Fruit fly (Drosophila melanogaster) whole organism, prepupa: ENCODE data around the gene snky.

Experiments
- Blimp-1 ChIP-seq: fragments of 200-800 bp; sonication (Bioruptor generic); optimal IDR thresholded peaks from 3 replicates; lab custom pipeline; 2017; ENCODE audit warnings: missing biosample characterization, missing genetic modification characterization, mild to moderate bottlenecking, moderate library complexity, missing genetic modification reagents
- CG10631 ChIP-seq: fragments of 200-800 bp; sonication (Bioruptor generic); optimal IDR thresholded peaks from 2 replicates; lab custom pipeline; 2016; ENCODE audit warnings: missing biosample characterization, missing genetic modification characterization
- CG11294 ChIP-seq: fragments of 200-800 bp; sonication (Bioruptor generic); IDR thresholded peaks from 2 replicates; pipeline ENCODE4 v1.3.6; 2022; ENCODE audit warnings: missing biosample characterization, missing genetic modification characterization
- CG11762 ChIP-seq: fragments of 200-800 bp; sonication (Bioruptor generic); optimal IDR thresholded peaks from 3 replicates; lab custom pipeline; 2016; ENCODE audit warnings: missing biosample characterization, missing genetic modification characterization; ENCODE audit not compliant: insufficient read depth
- CG11902 ChIP-seq: fragments of 200-800 bp; sonication (Bioruptor generic); optimal IDR thresholded peaks from 3 replicates; lab custom pipeline; 2016; ENCODE audit warnings: missing biosample characterization, missing genetic modification characterization
- CG15336 ChIP-seq: fragments of 200-800 bp; sonication (Bioruptor generic); IDR thresholded peaks from 2 replicates; pipeline ENCODE4 v1.3.6; 2022; ENCODE audit warnings: missing biosample characterization, missing genetic modification characterization
- CG1621 ChIP-seq: fragments of 200-800 bp; sonication (Bioruptor generic); optimal IDR thresholded peaks from 3 replicates; lab custom pipeline; 2018; ENCODE audit warnings: missing biosample characterization, mild to moderate bottlenecking, missing genetic modification characterization
- CG16779 ChIP-seq: fragments of 200-800 bp; sonication (Bioruptor generic); optimal IDR thresholded peaks from 3 replicates; lab custom pipeline; 2017; ENCODE audit warnings: missing biosample characterization, mild to moderate bottlenecking, missing genetic modification characterization
- CG31627 ChIP-seq: fragments of 200-800 bp; sonication (Bioruptor generic); optimal IDR thresholded peaks from 3 replicates; lab custom pipeline; 2016; ENCODE audit warnings: missing biosample characterization, missing genetic modification characterization
- CG32006 ChIP-seq: fragments of 200-800 bp; sonication (Bioruptor generic); optimal IDR thresholded peaks from 3 replicates; lab custom pipeline; 2017; ENCODE audit warnings: missing biosample characterization, mild to moderate bottlenecking, missing genetic modification characterization
- CG34406 ChIP-seq: fragments of 200-800 bp; sonication (Bioruptor generic); optimal IDR thresholded peaks from 3 replicates; lab custom pipeline; 2016; ENCODE audit warnings: missing biosample characterization, missing genetic modification characterization
- CG3919 ChIP-seq: fragments of 200-800 bp; sonication (Bioruptor generic); optimal IDR thresholded peaks from 3 replicates; lab custom pipeline; 2016; ENCODE audit warnings: missing biosample characterization, missing genetic modification characterization
- CG4318 ChIP-seq: fragments of 200-800 bp; sonication (Bioruptor generic); optimal IDR thresholded peaks from 3 replicates; lab custom pipeline; 2017; ENCODE audit warnings: missing biosample characterization, mild to moderate bottlenecking, missing genetic modification characterization
- CG6276 ChIP-seq: fragments of 200-800 bp; sonication (Bioruptor generic); optimal IDR thresholded peaks from 2 replicates; lab custom pipeline; 2017; ENCODE audit warnings: missing biosample characterization, mild to moderate bottlenecking, missing genetic modification characterization
- CG6792 ChIP-seq: fragments of 200-800 bp; sonication (Bioruptor generic); optimal IDR thresholded peaks from 3 replicates; lab custom pipeline; 2016; ENCODE audit warnings: missing biosample characterization, missing genetic modification characterization
- CG6808 ChIP-seq: fragments of 200-800 bp; sonication (Bioruptor generic); optimal IDR thresholded peaks from 3 replicates; lab custom pipeline; 2017; ENCODE audit warnings: missing biosample characterization, missing genetic modification characterization, mild to moderate bottlenecking, moderate library complexity, missing genetic modification reagents
- CG6854 ChIP-seq: fragments of 200-800 bp; sonication (Bioruptor generic); optimal IDR thresholded peaks from 2 replicates; lab custom pipeline; 2017; ENCODE audit warnings: missing biosample characterization, mild to moderate bottlenecking, missing genetic modification characterization
- CG7368 ChIP-seq: fragments of 200-800 bp; sonication (Bioruptor generic); optimal IDR thresholded peaks from 3 replicates; lab custom pipeline; 2016; ENCODE audit warnings: missing biosample characterization, missing genetic modification characterization
- CG8119 ChIP-seq: fragments of 200-800 bp; sonication (Bioruptor generic); IDR thresholded peaks from 3 replicates; pipeline ENCODE4 v1.3.6; 2022; ENCODE audit warnings: missing biosample characterization, missing genetic modification characterization
- CG8319 ChIP-seq: fragments of 200-800 bp; sonication (Bioruptor generic); optimal IDR thresholded peaks from 3 replicates; lab custom pipeline; 2016; ENCODE audit warnings: missing biosample characterization, missing genetic modification characterization
- CG8632 ChIP-seq: fragments of 200-800 bp; sonication (Bioruptor generic); optimal IDR thresholded peaks from 3 replicates; lab custom pipeline; 2016; ENCODE audit warnings: missing biosample characterization, missing genetic modification characterization
- CG9139 ChIP-seq: fragments of 200-800 bp; sonication (Bioruptor generic); optimal IDR thresholded peaks from 3 replicates; lab custom pipeline; 2017; ENCODE audit warnings: missing biosample characterization, mild to moderate bottlenecking, missing genetic modification characterization
- Eip75B ChIP-seq: fragments of 200-800 bp; sonication (Bioruptor generic); optimal IDR thresholded peaks from 3 replicates; lab custom pipeline; 2016; ENCODE audit warnings: missing biosample characterization, missing genetic modification characterization
- Eip78C ChIP-seq: fragments of 200-800 bp; sonication (Bioruptor generic); peaks from one replicate; lab custom pipeline; 2016; ENCODE audit warnings: missing biosample characterization, missing genetic modification characterization
- Ets21C ChIP-seq: fragments of 200-800 bp; sonication (Bioruptor generic); optimal IDR thresholded peaks from 3 replicates; lab custom pipeline; 2016; ENCODE audit warnings: missing biosample characterization, missing genetic modification characterization
- Ets96B ChIP-seq: fragments of 200-800 bp; optimal IDR thresholded peaks from 2 replicates; lab custom pipeline; 2019; ENCODE audit warnings: missing biosample characterization, mild to moderate bottlenecking, missing genetic modification characterization, moderate library complexity
- Gug ChIP-seq: fragments of 200-800 bp; sonication (Bioruptor generic); IDR thresholded peaks from 2 replicates; pipeline ENCODE4 v1.3.6; 2022; ENCODE audit warnings: missing biosample characterization, missing genetic modification characterization
- Hr38 ChIP-seq: sonication (Bioruptor generic); optimal IDR thresholded peaks from 2 replicates; lab custom pipeline; 2016; ENCODE audit warnings: missing biosample characterization, missing genetic modification characterization
- Hr4 ChIP-seq: fragments of 200-800 bp; sonication (Bioruptor generic); optimal IDR thresholded peaks from 3 replicates; lab custom pipeline; 2016; ENCODE audit warnings: missing biosample characterization, missing genetic modification characterization
- Met ChIP-seq: fragments of 200-800 bp; sonication (Bioruptor generic); optimal IDR thresholded peaks from 3 replicates; lab custom pipeline; 2016; ENCODE audit warnings: missing biosample characterization, missing genetic modification characterization
- OdsH ChIP-seq: fragments of 200-800 bp; sonication (Bioruptor generic); optimal IDR thresholded peaks from 3 replicates; lab custom pipeline; 2016; ENCODE audit warnings: missing biosample characterization, missing genetic modification characterization
- Smox ChIP-seq: fragments of 200-800 bp; sonication (Bioruptor generic); optimal IDR thresholded peaks from 3 replicates; lab custom pipeline; 2016; ENCODE audit warnings: missing biosample characterization, missing genetic modification characterization
- Sox102F ChIP-seq: fragments of 200-800 bp; sonication (Bioruptor generic); optimal IDR thresholded peaks from 2 replicates; lab custom pipeline; 2016; ENCODE audit warnings: missing biosample characterization, mild to moderate bottlenecking, missing genetic modification characterization
- Sox14 ChIP-seq: fragments of 200-800 bp; sonication (Bioruptor generic); optimal IDR thresholded peaks from 3 replicates; lab custom pipeline; 2016; ENCODE audit warnings: missing biosample characterization, missing genetic modification characterization
- Sox15 ChIP-seq: fragments of 200-800 bp; sonication (Bioruptor generic); optimal IDR thresholded peaks from 3 replicates; lab custom pipeline; 2016; ENCODE audit warnings: missing biosample characterization, missing genetic modification characterization
- achi ChIP-seq: fragments of 200-800 bp; sonication (Bioruptor generic); optimal IDR thresholded peaks from 3 replicates; lab custom pipeline; 2016; ENCODE audit warnings: missing biosample characterization, missing genetic modification characterization
- acj6 ChIP-seq: fragments of 200-800 bp; sonication (Bioruptor generic); optimal IDR thresholded peaks from 3 replicates; lab custom pipeline; 2016; ENCODE audit warnings: missing biosample characterization, missing genetic modification characterization
- dac ChIP-seq: fragments of 200-800 bp; sonication (Bioruptor generic); optimal IDR thresholded peaks from 2 replicates; lab custom pipeline; 2017; ENCODE audit warnings: missing biosample characterization, mild to moderate bottlenecking, missing genetic modification characterization
- eg ChIP-seq: fragments of 200-800 bp; sonication (Bioruptor generic); IDR thresholded peaks from 3 replicates; pipeline ENCODE4 v1.3.6; 2022; ENCODE audit warnings: missing biosample characterization, missing genetic modification characterization
- esn ChIP-seq: fragments of 200-800 bp; sonication (Bioruptor generic); optimal IDR thresholded peaks from 2 replicates; lab custom pipeline; 2016; ENCODE audit warnings: missing biosample characterization, mild to moderate bottlenecking, missing genetic modification characterization, moderate library complexity
- fd59A ChIP-seq: fragments of 200-800 bp; sonication (Bioruptor generic); optimal IDR thresholded peaks from 2 replicates; lab custom pipeline; 2017; ENCODE audit warnings: missing biosample characterization, mild to moderate bottlenecking, missing genetic modification characterization, missing genetic modification reagents
- fd85E ChIP-seq: fragments of 200-800 bp; sonication (Bioruptor generic); optimal IDR thresholded peaks from 3 replicates; lab custom pipeline; 2016; ENCODE audit warnings: missing biosample characterization, missing genetic modification characterization
- fkh ChIP-seq: fragments of 200-800 bp; sonication (Bioruptor generic); optimal IDR thresholded peaks from 3 replicates; lab custom pipeline; 2017; ENCODE audit warnings: missing biosample characterization, mild to moderate bottlenecking, missing genetic modification characterization, moderate library complexity
- lz ChIP-seq: fragments of 200-800 bp; sonication (Bioruptor generic); optimal IDR thresholded peaks from 3 replicates; lab custom pipeline; 2016; ENCODE audit warnings: missing biosample characterization, missing genetic modification characterization
- net ChIP-seq: fragments of 200-800 bp; sonication (Bioruptor generic); optimal IDR thresholded peaks from 3 replicates; lab custom pipeline; 2016; ENCODE audit warnings: missing biosample characterization, missing genetic modification characterization
- pdm3 ChIP-seq: fragments of 200-800 bp; sonication (Bioruptor generic); optimal IDR thresholded peaks from 3 replicates; lab custom pipeline; 2016; ENCODE audit warnings: missing biosample characterization, missing genetic modification characterization
- salr ChIP-seq, 2 experiments: fragments of 200-800 bp; sonication (Bioruptor generic); optimal IDR thresholded peaks; 3 replicates each; lab custom pipeline; 2016 to 2018; ENCODE audit warnings: missing biosample characterization in 2 of 2, missing genetic modification characterization in 2 of 2, mild to moderate bottlenecking in 1 of 2
- ss ChIP-seq, 2 experiments: fragments of 200-800 bp; sonication (Bioruptor generic); optimal IDR thresholded peaks; 2 replicates in 1 of 2; 3 replicates in 1 of 2; lab custom pipeline; 2017 to 2018; ENCODE audit warnings: mild to moderate bottlenecking in 2 of 2, missing biosample characterization in 2 of 2, missing genetic modification characterization in 2 of 2, moderate library complexity in 1 of 2

Gene snky

DNA sequence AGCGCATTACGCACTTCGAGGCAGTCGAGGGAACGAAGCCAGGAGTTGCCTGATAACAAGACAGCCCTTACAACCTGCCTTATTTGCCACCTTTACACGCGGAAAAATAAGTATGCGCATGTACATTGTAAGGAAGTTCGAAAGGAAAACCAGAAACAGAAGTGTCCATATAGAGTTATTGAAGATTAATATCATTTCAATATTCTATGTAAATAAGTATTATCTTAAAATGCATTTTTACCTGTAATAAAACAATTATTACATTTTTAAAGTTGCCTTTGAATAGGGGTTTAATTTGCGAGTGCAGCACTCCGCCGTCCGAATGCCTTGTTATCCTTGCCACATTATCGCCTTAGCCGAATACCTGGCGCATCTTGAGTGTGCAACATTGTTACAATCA, 43.1 kb downstream of the snky start (continued):
- TF ChIP-seq Eip75B (GFP tag; lab: Kevin White, UChicago) (no peak), fd85E (GFP tag; lab: Kevin White, UChicago) (no peak), Sox15 (GFP tag; lab: Kevin White, UChicago) (no peak), acj6 (no peak), CG1621 (peak; percentile 24), fkh (GFP tag; lab: Kevin White, UChicago) (no peak), CG11902 (GFP tag; lab: Kevin White, UChicago) (no peak), CG9139 (GFP tag; lab: Kevin White, UChicago) (no peak), OdsH (GFP tag; lab: Kevin White, UChicago) (peak; percentile 7), Sox14 (GFP tag; lab: Kevin White, UChicago) (no peak), net (no peak), Sox102F (GFP tag; lab: Kevin White, UChicago) (no peak), fd59A (peak; percentile 7), esn (no peak), CG7368 (GFP tag; lab: Kevin White, UChicago) (no peak), Smox (GFP tag; lab: Kevin White, UChicago) (no peak), CG6792 (GFP tag; lab: Kevin White, UChicago) (no peak), CG32006 (GFP tag; lab: Kevin White, UChicago) (no peak), CG3919 (GFP tag; lab: Kevin White, UChicago) (no peak), CG8632 (no peak), CG11294 (GFP tag; lab: Robert Waterston, UW) (no peak), Hr38 (GFP tag; lab: Kevin White, UChicago) (no peak), CG31627 (no peak), achi (GFP tag; lab: Kevin White, UChicago) (peak; percentile 2), Blimp-1 (no peak), lz (GFP tag; lab: Kevin White, UChicago) (no peak), dac (no peak), CG10631 (no peak), Met (GFP tag; lab: Kevin White, UChicago) (no peak)

DNA sequence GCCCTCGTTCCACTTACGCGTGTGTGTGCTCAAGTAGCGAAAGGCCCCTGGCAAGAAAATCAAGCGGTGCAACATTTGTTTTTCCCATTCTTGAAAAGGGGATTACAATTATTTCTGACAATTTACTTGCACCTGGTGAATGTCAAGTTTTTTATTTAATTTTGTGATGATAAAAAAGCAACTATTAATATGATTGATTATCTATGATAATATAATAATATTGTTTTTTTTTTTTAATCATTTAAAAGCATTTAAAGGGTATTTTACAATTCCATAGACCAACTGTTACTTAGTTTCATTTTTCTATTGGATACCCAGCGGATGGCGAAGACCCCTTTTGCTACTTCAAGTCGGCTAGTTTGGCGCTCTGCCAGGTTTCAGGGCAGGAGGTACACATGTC, 43.7 kb downstream of the snky start:
- TF ChIP-seq dac (no peak), CG9139 (GFP tag; lab: Kevin White, UChicago) (no peak), CG8319 (GFP tag; lab: Kevin White, UChicago) (no peak), CG15336 (peak; percentile 55; the same call in 1 of the 2 replicates), CG8119 (GFP tag; lab: Robert Waterston, UW) (peak; percentile 77), pdm3 (GFP tag; lab: Kevin White, UChicago) (no peak), net (no peak), CG6854 (no peak), fd85E (GFP tag; lab: Kevin White, UChicago) (no peak), CG16779 (tag; lab: Kevin White, UChicago) (no peak), Blimp-1 (no peak), CG6276 (GFP tag; lab: Kevin White, UChicago) (no peak), Smox (GFP tag; lab: Kevin White, UChicago) (no peak), Eip75B (GFP tag; lab: Kevin White, UChicago) (no peak), Sox15 (GFP tag; lab: Kevin White, UChicago) (no peak), CG32006 (GFP tag; lab: Kevin White, UChicago) (peak; percentile 65), CG6808 (GFP tag; lab: Kevin White, UChicago) (no peak), CG31627 (no peak), Ets21C (GFP tag; lab: Kevin White, UChicago) (no peak), eg (GFP tag; lab: Robert Waterston, UW) (peak; percentile 48; the same call in 2 of the 3 replicates), ss (GFP tag; optimal IDR thresholded peaks at IDR 0.05; lab: Kevin White, UChicago) (no peak), CG11762 (no peak), acj6 (peak; percentile 0), esn (no peak), CG3919 (GFP tag; lab: Kevin White, UChicago) (no peak), salr (GFP tag; optimal IDR thresholded peaks at IDR 0.05; lab: Kevin White, UChicago) (peak in 1 of 2 experiments; percentile 17), OdsH (GFP tag; lab: Kevin White, UChicago) (no peak), lz (GFP tag; lab: Kevin White, UChicago) (no peak), CG4318 (GFP tag; lab: Kevin White, UChicago) (peak; percentile 9), fd59A (no peak), Sox14 (GFP tag; lab: Kevin White, UChicago) (no peak), Eip78C (GFP tag; lab: Kevin White, UChicago) (peak; percentile 33), Gug (no peak), CG8632 (no peak), CG10631 (peak; percentile 9), fkh (GFP tag; lab: Kevin White, UChicago) (no peak), Ets96B (tag; lab: Kevin White, UChicago) (no peak), Hr38 (GFP tag; lab: Kevin White, UChicago) (no peak), achi (GFP tag; lab: Kevin White, UChicago) (no peak), CG34406 (GFP tag; lab: Kevin White, UChicago) (no peak), Hr4 (GFP tag; lab: Kevin White, UChicago) (peak; percentile 14)
